Worm (Caenorhabditis elegans): ENCODE results near the gene srv-2.

- TF ChIP-seq dao-5 (tag; optimal IDR thresholded peaks at IDR 0.05) (no peak), him-1 (tag; optimal IDR thresholded peaks at IDR 0.05) (no peak)
These were observed 51.0 kb downstream of the srv-2 start for ce11 chrII:10550872-10551647.

Data from whole organism, L4/young adult.